Fruit fly (Drosophila melanogaster) whole organism, prepupa: Measurements from ENCODE around the gene CG9701.

Experiments used
- Blimp-1 ChIP-seq: fragments of 200-800 bp; sonication (Bioruptor generic); optimal IDR thresholded peaks from 3 replicates; lab custom pipeline; 2017; ENCODE audit warnings: missing biosample characterization, missing genetic modification characterization, mild to moderate bottlenecking, moderate library complexity, missing genetic modification reagents
- CG10669 ChIP-seq: fragments of 200-800 bp; sonication (Bioruptor generic); optimal IDR thresholded peaks from 3 replicates; lab custom pipeline; 2018; ENCODE audit warnings: missing biosample characterization, mild to moderate bottlenecking, missing genetic modification characterization, moderate library complexity
- CG11294 ChIP-seq: fragments of 200-800 bp; sonication (Bioruptor generic); IDR thresholded peaks from 2 replicates; pipeline ENCODE4 v1.3.6; 2022; ENCODE audit warnings: missing biosample characterization, missing genetic modification characterization
- CG15336 ChIP-seq: fragments of 200-800 bp; sonication (Bioruptor generic); IDR thresholded peaks from 2 replicates; pipeline ENCODE4 v1.3.6; 2022; ENCODE audit warnings: missing biosample characterization, missing genetic modification characterization
- CG1621 ChIP-seq: fragments of 200-800 bp; sonication (Bioruptor generic); optimal IDR thresholded peaks from 3 replicates; lab custom pipeline; 2018; ENCODE audit warnings: missing biosample characterization, mild to moderate bottlenecking, missing genetic modification characterization
- CG3032 ChIP-seq: fragments of 200-800 bp; optimal IDR thresholded peaks from 2 replicates; lab custom pipeline; 2019; ENCODE audit warnings: missing biosample characterization, mild to moderate bottlenecking, missing genetic modification characterization, moderate library complexity
- CG31627 ChIP-seq: fragments of 200-800 bp; sonication (Bioruptor generic); optimal IDR thresholded peaks from 3 replicates; lab custom pipeline; 2016; ENCODE audit warnings: missing biosample characterization, missing genetic modification characterization
- CG32006 ChIP-seq: fragments of 200-800 bp; sonication (Bioruptor generic); optimal IDR thresholded peaks from 3 replicates; lab custom pipeline; 2017; ENCODE audit warnings: missing biosample characterization, mild to moderate bottlenecking, missing genetic modification characterization
- CG3919 ChIP-seq: fragments of 200-800 bp; sonication (Bioruptor generic); optimal IDR thresholded peaks from 3 replicates; lab custom pipeline; 2016; ENCODE audit warnings: missing biosample characterization, missing genetic modification characterization
- CG6163 ChIP-seq: fragments of 200-800 bp; sonication (Bioruptor generic); IDR thresholded peaks from 3 replicates; pipeline ENCODE4 v1.3.6; 2022; ENCODE audit warnings: missing biosample characterization, missing genetic modification characterization
- CG6276 ChIP-seq: fragments of 200-800 bp; sonication (Bioruptor generic); optimal IDR thresholded peaks from 2 replicates; lab custom pipeline; 2017; ENCODE audit warnings: missing biosample characterization, mild to moderate bottlenecking, missing genetic modification characterization
- CG6792 ChIP-seq: fragments of 200-800 bp; sonication (Bioruptor generic); optimal IDR thresholded peaks from 3 replicates; lab custom pipeline; 2016; ENCODE audit warnings: missing biosample characterization, missing genetic modification characterization
- CG6808 ChIP-seq: fragments of 200-800 bp; sonication (Bioruptor generic); optimal IDR thresholded peaks from 3 replicates; lab custom pipeline; 2017; ENCODE audit warnings: missing biosample characterization, missing genetic modification characterization, mild to moderate bottlenecking, moderate library complexity, missing genetic modification reagents
- CG6854 ChIP-seq: fragments of 200-800 bp; sonication (Bioruptor generic); optimal IDR thresholded peaks from 2 replicates; lab custom pipeline; 2017; ENCODE audit warnings: missing biosample characterization, mild to moderate bottlenecking, missing genetic modification characterization
- CG7368 ChIP-seq: fragments of 200-800 bp; sonication (Bioruptor generic); optimal IDR thresholded peaks from 3 replicates; lab custom pipeline; 2016; ENCODE audit warnings: missing biosample characterization, missing genetic modification characterization
- CG8119 ChIP-seq: fragments of 200-800 bp; sonication (Bioruptor generic); IDR thresholded peaks from 3 replicates; pipeline ENCODE4 v1.3.6; 2022; ENCODE audit warnings: missing biosample characterization, missing genetic modification characterization
- CG8632 ChIP-seq: fragments of 200-800 bp; sonication (Bioruptor generic); optimal IDR thresholded peaks from 3 replicates; lab custom pipeline; 2016; ENCODE audit warnings: missing biosample characterization, missing genetic modification characterization
- CG9139 ChIP-seq: fragments of 200-800 bp; sonication (Bioruptor generic); optimal IDR thresholded peaks from 3 replicates; lab custom pipeline; 2017; ENCODE audit warnings: missing biosample characterization, mild to moderate bottlenecking, missing genetic modification characterization
- Eip78C ChIP-seq: fragments of 200-800 bp; sonication (Bioruptor generic); peaks from one replicate; lab custom pipeline; 2016; ENCODE audit warnings: missing biosample characterization, missing genetic modification characterization
- Eip93F ChIP-seq: fragments of 200-800 bp; sonication (Bioruptor generic); optimal IDR thresholded peaks from 2 replicates; lab custom pipeline; 2016; ENCODE audit warnings: missing biosample characterization, mild to moderate bottlenecking, missing genetic modification characterization
- Gug ChIP-seq: fragments of 200-800 bp; sonication (Bioruptor generic); IDR thresholded peaks from 2 replicates; pipeline ENCODE4 v1.3.6; 2022; ENCODE audit warnings: missing biosample characterization, missing genetic modification characterization
- Hr38 ChIP-seq: sonication (Bioruptor generic); optimal IDR thresholded peaks from 2 replicates; lab custom pipeline; 2016; ENCODE audit warnings: missing biosample characterization, missing genetic modification characterization
- Met ChIP-seq: fragments of 200-800 bp; sonication (Bioruptor generic); optimal IDR thresholded peaks from 3 replicates; lab custom pipeline; 2016; ENCODE audit warnings: missing biosample characterization, missing genetic modification characterization
- OdsH ChIP-seq: fragments of 200-800 bp; sonication (Bioruptor generic); optimal IDR thresholded peaks from 3 replicates; lab custom pipeline; 2016; ENCODE audit warnings: missing biosample characterization, missing genetic modification characterization
- Smox ChIP-seq: fragments of 200-800 bp; sonication (Bioruptor generic); optimal IDR thresholded peaks from 3 replicates; lab custom pipeline; 2016; ENCODE audit warnings: missing biosample characterization, missing genetic modification characterization
- Sox102F ChIP-seq: fragments of 200-800 bp; sonication (Bioruptor generic); optimal IDR thresholded peaks from 2 replicates; lab custom pipeline; 2016; ENCODE audit warnings: missing biosample characterization, mild to moderate bottlenecking, missing genetic modification characterization
- Sox14 ChIP-seq: fragments of 200-800 bp; sonication (Bioruptor generic); optimal IDR thresholded peaks from 3 replicates; lab custom pipeline; 2016; ENCODE audit warnings: missing biosample characterization, missing genetic modification characterization
- Sox15 ChIP-seq: fragments of 200-800 bp; sonication (Bioruptor generic); optimal IDR thresholded peaks from 3 replicates; lab custom pipeline; 2016; ENCODE audit warnings: missing biosample characterization, missing genetic modification characterization
- achi ChIP-seq: fragments of 200-800 bp; sonication (Bioruptor generic); optimal IDR thresholded peaks from 3 replicates; lab custom pipeline; 2016; ENCODE audit warnings: missing biosample characterization, missing genetic modification characterization
- acj6 ChIP-seq: fragments of 200-800 bp; sonication (Bioruptor generic); optimal IDR thresholded peaks from 3 replicates; lab custom pipeline; 2016; ENCODE audit warnings: missing biosample characterization, missing genetic modification characterization
- dac ChIP-seq: fragments of 200-800 bp; sonication (Bioruptor generic); optimal IDR thresholded peaks from 2 replicates; lab custom pipeline; 2017; ENCODE audit warnings: missing biosample characterization, mild to moderate bottlenecking, missing genetic modification characterization
- dsx ChIP-seq: fragments of 200-800 bp; optimal IDR thresholded peaks from 3 replicates; lab custom pipeline; 2019; ENCODE audit warnings: missing biosample characterization, mild to moderate bottlenecking, missing genetic modification characterization, moderate library complexity; ENCODE audit not compliant: poor library complexity, severe bottlenecking
- eg ChIP-seq: fragments of 200-800 bp; sonication (Bioruptor generic); IDR thresholded peaks from 3 replicates; pipeline ENCODE4 v1.3.6; 2022; ENCODE audit warnings: missing biosample characterization, missing genetic modification characterization
- esn ChIP-seq: fragments of 200-800 bp; sonication (Bioruptor generic); optimal IDR thresholded peaks from 2 replicates; lab custom pipeline; 2016; ENCODE audit warnings: missing biosample characterization, mild to moderate bottlenecking, missing genetic modification characterization, moderate library complexity
- fd59A ChIP-seq: fragments of 200-800 bp; sonication (Bioruptor generic); optimal IDR thresholded peaks from 2 replicates; lab custom pipeline; 2017; ENCODE audit warnings: missing biosample characterization, mild to moderate bottlenecking, missing genetic modification characterization, missing genetic modification reagents
- fd85E ChIP-seq: fragments of 200-800 bp; sonication (Bioruptor generic); optimal IDR thresholded peaks from 3 replicates; lab custom pipeline; 2016; ENCODE audit warnings: missing biosample characterization, missing genetic modification characterization
- fkh ChIP-seq: fragments of 200-800 bp; sonication (Bioruptor generic); optimal IDR thresholded peaks from 3 replicates; lab custom pipeline; 2017; ENCODE audit warnings: missing biosample characterization, mild to moderate bottlenecking, missing genetic modification characterization, moderate library complexity
- lz ChIP-seq: fragments of 200-800 bp; sonication (Bioruptor generic); optimal IDR thresholded peaks from 3 replicates; lab custom pipeline; 2016; ENCODE audit warnings: missing biosample characterization, missing genetic modification characterization
- net ChIP-seq: fragments of 200-800 bp; sonication (Bioruptor generic); optimal IDR thresholded peaks from 3 replicates; lab custom pipeline; 2016; ENCODE audit warnings: missing biosample characterization, missing genetic modification characterization
- pdm3 ChIP-seq: fragments of 200-800 bp; sonication (Bioruptor generic); optimal IDR thresholded peaks from 3 replicates; lab custom pipeline; 2016; ENCODE audit warnings: missing biosample characterization, missing genetic modification characterization
- salr ChIP-seq, 2 experiments: fragments of 200-800 bp; sonication (Bioruptor generic); optimal IDR thresholded peaks; 3 replicates each; lab custom pipeline; 2016 to 2018; ENCODE audit warnings: missing biosample characterization in 2 of 2, missing genetic modification characterization in 2 of 2, mild to moderate bottlenecking in 1 of 2
- ss ChIP-seq, 2 experiments: fragments of 200-800 bp; sonication (Bioruptor generic); optimal IDR thresholded peaks; 2 replicates in 1 of 2; 3 replicates in 1 of 2; lab custom pipeline; 2017 to 2018; ENCODE audit warnings: mild to moderate bottlenecking in 2 of 2, missing biosample characterization in 2 of 2, missing genetic modification characterization in 2 of 2, moderate library complexity in 1 of 2
- topi ChIP-seq: fragments of 200-800 bp; sonication (Bioruptor generic); optimal IDR thresholded peaks from 3 replicates; lab custom pipeline; 2016; ENCODE audit warnings: missing biosample characterization, missing genetic modification characterization
- vri ChIP-seq: fragments of 200-800 bp; sonication (Bioruptor generic); optimal IDR thresholded peaks from 3 replicates; lab custom pipeline; 2016; ENCODE audit warnings: missing biosample characterization, mild to moderate bottlenecking, missing genetic modification characterization

The CG9701 gene

DNA sequence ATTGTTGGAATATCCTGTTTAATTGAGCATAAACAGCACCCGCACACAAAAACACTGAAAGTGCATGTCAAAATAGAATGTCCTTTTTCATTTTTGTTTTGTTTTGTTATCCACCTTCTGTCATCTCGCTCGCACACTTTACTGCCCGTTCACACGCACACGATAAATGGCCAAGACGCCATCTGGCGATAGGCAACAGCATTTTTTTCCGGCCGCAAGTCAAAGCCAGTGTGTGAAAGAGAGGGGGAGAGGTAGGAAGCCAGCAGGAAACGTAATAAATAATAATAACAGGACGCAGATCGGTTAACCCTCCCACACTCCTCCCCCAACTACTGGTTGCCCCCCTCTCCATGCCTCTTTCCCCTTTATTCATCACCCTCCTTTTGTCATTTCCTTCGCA is 36.5 kb downstream of the CG9701 start:
- TF ChIP-seq CG6276 (GFP tag; lab: Kevin White, UChicago) (peak; percentile 2), CG8632 (GFP tag; lab: Kevin White, UChicago) (no peak), CG9139 (GFP tag; lab: Kevin White, UChicago) (peak; percentile 48), OdsH (GFP tag; lab: Kevin White, UChicago) (no peak), CG1621 (peak; percentile 58), Sox102F (GFP tag; lab: Kevin White, UChicago) (peak; percentile 11), CG10669 (peak; percentile 2), CG3919 (GFP tag; lab: Kevin White, UChicago) (peak; percentile 54), CG6792 (GFP tag; lab: Kevin White, UChicago) (peak; percentile 4), Sox14 (GFP tag; lab: Kevin White, UChicago) (no peak), eg (GFP tag; lab: Robert Waterston, UW) (peak; percentile 36; the same call in 1 of the 3 replicates), CG6808 (GFP tag; lab: Kevin White, UChicago) (peak; percentile 60), fd85E (GFP tag; lab: Kevin White, UChicago) (no peak), Met (GFP tag; lab: Kevin White, UChicago) (peak; percentile 32), CG11294 (GFP tag; lab: Robert Waterston, UW) (no peak), salr (GFP tag; optimal IDR thresholded peaks at IDR 0.05; lab: Kevin White, UChicago) (peak in 1 of 2 experiments; percentile 46), Hr38 (GFP tag; lab: Kevin White, UChicago) (no peak), Eip78C (GFP tag; lab: Kevin White, UChicago) (peak; percentile 64), CG6854 (peak; percentile 23), CG7368 (GFP tag; lab: Kevin White, UChicago) (peak; percentile 16), Sox15 (GFP tag; lab: Kevin White, UChicago) (no peak), dsx (GFP tag; lab: Kevin White, UChicago) (peak; percentile 19), CG15336 (GFP tag; lab: Robert Waterston, UW) (0 out of 2 replicates have a peak, but pooled peaks have one; percentile 7), CG6163 (GFP tag; lab: Robert Waterston, UW) (peak; percentile 58; the same call in 2 of the 3 replicates), ss (GFP tag; optimal IDR thresholded peaks at IDR 0.05; lab: Kevin White, UChicago) (peak; percentile 74 to 88)

DNA sequence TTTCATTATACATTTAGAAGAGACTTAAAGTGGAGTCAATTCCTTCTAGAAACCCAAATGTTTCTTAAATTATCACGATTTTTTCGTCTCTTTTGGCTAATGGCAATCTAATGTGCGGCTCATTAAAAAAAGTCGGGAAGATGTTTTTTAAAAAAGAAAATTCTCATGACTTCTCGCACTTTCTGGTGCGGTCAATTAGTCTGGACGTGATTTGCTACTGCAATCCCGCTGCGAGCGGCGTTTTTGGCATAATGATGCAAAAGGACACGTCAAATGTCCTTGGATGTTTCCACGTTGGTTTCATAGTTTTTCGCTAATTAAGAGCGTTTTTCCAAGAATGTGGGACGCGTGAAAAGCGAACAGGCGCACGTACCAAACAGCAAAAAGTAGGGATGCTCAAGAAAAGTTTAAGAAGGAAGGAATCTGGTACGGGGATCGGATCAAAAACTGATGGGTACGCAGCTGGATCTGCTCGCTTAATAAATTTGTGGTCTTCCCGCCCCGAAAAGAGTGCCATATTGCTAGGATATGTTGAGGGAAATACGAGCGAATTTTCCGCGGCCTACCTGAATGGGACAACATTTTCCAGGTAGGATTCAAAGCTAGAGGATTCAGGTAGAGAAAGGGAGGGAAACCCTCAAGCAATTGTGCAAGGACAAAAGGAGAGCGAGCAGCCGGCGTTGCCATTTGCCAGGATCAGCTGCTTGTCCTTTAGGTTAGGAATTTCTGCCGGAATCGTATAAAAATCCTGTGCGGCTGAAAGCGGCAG is 39.6 kb downstream of the CG9701 start:
- TF ChIP-seq esn (GFP tag; lab: Kevin White, UChicago) (no peak), fd59A (GFP tag; lab: Kevin White, UChicago) (no peak), Gug (GFP tag; lab: Robert Waterston, UW) (no peak), Blimp-1 (GFP tag; lab: Kevin White, UChicago) (no peak), CG10669 (no peak), dac (GFP tag; lab: Kevin White, UChicago) (no peak), CG8119 (GFP tag; lab: Robert Waterston, UW) (no peak), eg (GFP tag; lab: Robert Waterston, UW) (no peak), CG32006 (GFP tag; lab: Kevin White, UChicago) (no peak), pdm3 (GFP tag; lab: Kevin White, UChicago) (no peak), achi (no peak), vri (GFP tag; lab: Kevin White, UChicago) (no peak), Smox (GFP tag; lab: Kevin White, UChicago) (no peak), CG11294 (GFP tag; lab: Robert Waterston, UW) (no peak)

DNA sequence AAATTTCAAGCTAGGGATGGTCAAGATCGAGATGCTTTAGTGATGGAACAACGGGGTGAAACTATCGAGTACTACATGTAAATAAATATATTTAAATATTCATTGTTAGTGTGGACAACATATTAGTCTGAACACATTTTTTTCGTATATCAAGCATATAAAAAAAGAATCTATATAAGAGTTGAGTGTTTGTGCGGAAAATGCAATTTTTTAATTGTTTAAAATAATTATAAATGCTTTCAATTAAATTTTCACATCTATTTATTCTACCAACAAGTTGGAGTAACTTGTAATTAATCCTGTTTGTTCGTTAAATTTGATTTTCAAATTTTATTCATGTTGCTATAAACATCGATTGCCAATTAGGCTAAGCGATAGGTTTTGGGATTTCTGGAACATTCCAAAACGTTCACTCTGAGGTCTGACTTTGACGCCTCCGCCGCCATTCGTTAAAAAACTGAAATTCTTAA is 46.4 kb downstream of the CG9701 start, which contains the start of the genes mus302 and CG9705:
TSS of gene mus302 (minus strand) at position 33 of the 470 bp plus-strand sequence.
TSS of gene CG9705 (plus strand) at position 397 of the 470 bp plus-strand sequence.
- TF ChIP-seq CG31627 (peak; percentile 44), achi (peak; percentile 44), ss (GFP tag; optimal IDR thresholded peaks at IDR 0.05; lab: Kevin White, UChicago) (peak in 1 of 2 experiments; percentile 6), Eip78C (GFP tag; lab: Kevin White, UChicago) (peak; percentile 85), Eip93F (peak; percentile 8), fkh (no peak), CG6792 (GFP tag; lab: Kevin White, UChicago) (peak; percentile 6), Sox14 (GFP tag; lab: Kevin White, UChicago) (peak; percentile 8), acj6 (GFP tag; lab: Kevin White, UChicago) (peak; percentile 58), CG15336 (GFP tag; lab: Robert Waterston, UW) (0 out of 2 replicates have a peak, but pooled peaks have one; percentile 18), CG3032 (tag; lab: Kevin White, UChicago) (peak; percentile 34), vri (GFP tag; lab: Kevin White, UChicago) (no peak), lz (peak; percentile 43), OdsH (GFP tag; lab: Kevin White, UChicago) (no peak), dsx (GFP tag; lab: Kevin White, UChicago) (peak; percentile 37), CG9139 (GFP tag; lab: Kevin White, UChicago) (no peak), CG3919 (GFP tag; lab: Kevin White, UChicago) (no peak), net (GFP tag; lab: Kevin White, UChicago) (no peak), topi (no peak)
